Fruit fly (Drosophila melanogaster) whole organism, embryonic: Measurements from ENCODE around the gene CG5828.

ENCODE experiments used
- Asciz ChIP-seq: fragments of 200-800 bp; sonication (Bioruptor generic); optimal IDR thresholded peaks from 2 replicates; lab custom pipeline; 2017; ENCODE audit warnings: missing biosample characterization, mild to moderate bottlenecking, missing genetic modification characterization, missing genetic modification reagents
- Awh ChIP-seq: fragments of 200-800 bp; sonication (Bioruptor generic); IDR thresholded peaks from 2 replicates; pipeline ENCODE4, ENCODE4 v1.3.6; 2022; ENCODE audit warnings: missing biosample characterization, missing genetic modification characterization
- B-H1 ChIP-seq: fragments of 200-800 bp; sonication (Bioruptor generic); IDR thresholded peaks from 3 replicates; pipeline ENCODE4 v1.3.6; 2022; ENCODE audit warnings: missing biosample characterization, missing genetic modification characterization
- CG10462 ChIP-seq: fragments of 200-800 bp; sonication (Bioruptor generic); optimal IDR thresholded peaks from 2 replicates; lab custom pipeline; 2016; ENCODE audit warnings: missing biosample characterization, missing genetic modification characterization
- CG10565 ChIP-seq: fragments of 200-800 bp; sonication (Bioruptor generic); optimal IDR thresholded peaks from 3 replicates; lab custom pipeline; 2016; ENCODE audit warnings: missing biosample characterization, mild to moderate bottlenecking, missing genetic modification characterization
- CG11093 ChIP-seq: fragments of 200-800 bp; sonication (Bioruptor generic); IDR thresholded peaks from 3 replicates; pipeline ENCODE4 v1.3.6; 2022; ENCODE audit warnings: missing biosample characterization, missing genetic modification characterization
- CG11560 ChIP-seq: fragments of 200-800 bp; sonication (Bioruptor generic); IDR thresholded peaks from 3 replicates; pipeline ENCODE4 v1.3.6; 2022; ENCODE audit warnings: missing biosample characterization, missing genetic modification characterization
- CG12942 ChIP-seq: fragments of 200-800 bp; sonication (Bioruptor generic); optimal IDR thresholded peaks from 3 replicates; lab custom pipeline; 2016; ENCODE audit warnings: missing biosample characterization, missing genetic modification characterization
- CG15479 ChIP-seq: fragments of 200-800 bp; sonication (Bioruptor generic); optimal IDR thresholded peaks from 3 replicates; lab custom pipeline; 2019; ENCODE audit warnings: missing biosample characterization, mild to moderate bottlenecking, missing genetic modification characterization, moderate library complexity
- CG15601 ChIP-seq: fragments of 200-800 bp; sonication (Bioruptor generic); optimal IDR thresholded peaks from 3 replicates; lab custom pipeline; 2019; ENCODE audit warnings: missing biosample characterization, mild to moderate bottlenecking, missing genetic modification characterization, moderate library complexity
- CG1602 ChIP-seq: fragments of 200-800 bp; sonication (Bioruptor generic); optimal IDR thresholded peaks from 3 replicates; lab custom pipeline; 2016; ENCODE audit warnings: missing biosample characterization, missing genetic modification characterization
- CG1647 ChIP-seq: fragments of 200-800 bp; sonication (Bioruptor generic); optimal IDR thresholded peaks from 3 replicates; lab custom pipeline; 2016; ENCODE audit warnings: missing biosample characterization, missing genetic modification characterization
- CG30403 ChIP-seq: fragments of 200-800 bp; sonication (Bioruptor generic); optimal IDR thresholded peaks from 3 replicates; lab custom pipeline; 2016; ENCODE audit warnings: missing biosample characterization, missing genetic modification characterization
- CG31388 ChIP-seq: fragments of 200-800 bp; sonication (Bioruptor generic); optimal IDR thresholded peaks from 2 replicates; lab custom pipeline; 2016; ENCODE audit warnings: missing biosample characterization, missing genetic modification characterization
- CG32767 ChIP-seq: fragments of 200-800 bp; sonication (Bioruptor generic); IDR thresholded peaks from 2 replicates; pipeline ENCODE4 v1.3.6; 2022; ENCODE audit warnings: missing biosample characterization, missing genetic modification characterization
- CG3838 ChIP-seq: fragments of 200-800 bp; sonication (Bioruptor generic); optimal IDR thresholded peaks from 3 replicates; lab custom pipeline; 2016; ENCODE audit warnings: missing biosample characterization, missing genetic modification characterization
- CG4360 ChIP-seq: fragments of 200-800 bp; sonication (Bioruptor generic); IDR thresholded peaks from 2 replicates; pipeline ENCODE4 v1.3.6; 2022; ENCODE audit warnings: missing biosample characterization, missing genetic modification characterization
- CG6813 ChIP-seq: fragments of 200-800 bp; sonication (Bioruptor generic); optimal IDR thresholded peaks from 2 replicates; lab custom pipeline; 2017; ENCODE audit warnings: missing biosample characterization, missing genetic modification characterization, mild to moderate bottlenecking, moderate library complexity, missing genetic modification reagents
- CG6854 ChIP-seq: fragments of 200-800 bp; sonication (Bioruptor generic); optimal IDR thresholded peaks from 3 replicates; lab custom pipeline; 2017; ENCODE audit warnings: missing biosample characterization, mild to moderate bottlenecking, missing genetic modification characterization
- CG9437 ChIP-seq: fragments of 200-800 bp; sonication (Bioruptor generic); optimal IDR thresholded peaks from 2 replicates; lab custom pipeline; 2018; ENCODE audit warnings: missing biosample characterization, mild to moderate bottlenecking, missing genetic modification characterization
- CG9727 ChIP-seq: fragments of 200-800 bp; sonication (Bioruptor generic); optimal IDR thresholded peaks from 3 replicates; lab custom pipeline; 2017; ENCODE audit warnings: missing biosample characterization, mild to moderate bottlenecking, missing genetic modification characterization
- CG9797 ChIP-seq: fragments of 200-800 bp; sonication (Bioruptor generic); optimal IDR thresholded peaks from 3 replicates; lab custom pipeline; 2018; ENCODE audit warnings: missing biosample characterization, mild to moderate bottlenecking, missing genetic modification characterization
- CG9817 ChIP-seq: fragments of 200-800 bp; sonication (Bioruptor generic); optimal IDR thresholded peaks from 2 replicates; lab custom pipeline; 2018; ENCODE audit warnings: missing biosample characterization, mild to moderate bottlenecking, missing genetic modification characterization, moderate library complexity
- CoRest ChIP-seq: fragments of 200-800 bp; sonication (Bioruptor generic); optimal IDR thresholded peaks from 3 replicates; lab custom pipeline; 2018; ENCODE audit warnings: missing biosample characterization, mild to moderate bottlenecking, missing genetic modification characterization, moderate library complexity
- Dip3 ChIP-seq: fragments of 200-800 bp; sonication (Bioruptor generic); optimal IDR thresholded peaks from 3 replicates; lab custom pipeline; 2016; ENCODE audit warnings: missing biosample characterization, missing genetic modification characterization
- Fer1 ChIP-seq: fragments of 200-800 bp; sonication (Bioruptor generic); optimal IDR thresholded peaks from 2 replicates; lab custom pipeline; 2017; ENCODE audit warnings: missing biosample characterization, mild to moderate bottlenecking, missing genetic modification characterization
- Gug ChIP-seq: fragments of 200-800 bp; sonication (Bioruptor generic); IDR thresholded peaks from 4 replicates; pipeline ENCODE4 v1.3.6; 2022; ENCODE audit warnings: missing biosample characterization, missing genetic modification characterization
- HLH4C ChIP-seq: fragments of 200-800 bp; sonication (Bioruptor generic); IDR thresholded peaks from 3 replicates; pipeline ENCODE4 v1.3.6; 2022; ENCODE audit warnings: missing biosample characterization, missing genetic modification characterization; ENCODE audit not compliant: partially characterized antibody
- HmgD ChIP-seq: fragments of 200-800 bp; sonication (Bioruptor generic); optimal IDR thresholded peaks from 3 replicates; lab custom pipeline; 2016; ENCODE audit warnings: missing biosample characterization, missing genetic modification characterization
- Hr3 ChIP-seq: fragments of 200-800 bp; sonication (Bioruptor generic); optimal IDR thresholded peaks from 3 replicates; lab custom pipeline; 2016; ENCODE audit warnings: missing biosample characterization, missing genetic modification characterization
- NC2α ChIP-seq: fragments of 200-800 bp; sonication (Bioruptor generic); optimal IDR thresholded peaks from 2 replicates; lab custom pipeline; 2016; ENCODE audit warnings: missing biosample characterization, missing genetic modification characterization
- Ravus ChIP-seq: fragments of 200-800 bp; sonication (Bioruptor generic); IDR thresholded peaks from 2 replicates; pipeline ENCODE4 v1.3.6; 2022; ENCODE audit warnings: missing biosample characterization, missing genetic modification characterization
- Rfx ChIP-seq: fragments of 200-800 bp; sonication (Bioruptor generic); IDR thresholded peaks from 2 replicates; pipeline ENCODE4 v1.3.6; 2022; ENCODE audit warnings: missing biosample characterization, missing genetic modification characterization
- Rx ChIP-seq: fragments of 200-800 bp; sonication (Bioruptor generic); IDR thresholded peaks from 2 replicates; pipeline ENCODE4 v1.3.6; 2022; ENCODE audit warnings: missing biosample characterization, missing genetic modification characterization
- aop ChIP-seq: fragments of 200-800 bp; sonication (Bioruptor generic); IDR thresholded peaks from 2 replicates; pipeline ENCODE4 v1.3.6; 2022; ENCODE audit warnings: missing biosample characterization, missing genetic modification characterization
- caup ChIP-seq: fragments of 200-800 bp; sonication (Bioruptor generic); optimal IDR thresholded peaks from 3 replicates; lab custom pipeline; 2017; ENCODE audit warnings: missing biosample characterization, mild to moderate bottlenecking, missing genetic modification characterization, moderate library complexity; ENCODE audit not compliant: severe bottlenecking
- cg ChIP-seq: fragments of 200-800 bp; sonication (Bioruptor generic); optimal IDR thresholded peaks from 3 replicates; lab custom pipeline; 2019; ENCODE audit warnings: missing biosample characterization, mild to moderate bottlenecking, missing genetic modification characterization, moderate library complexity
- da ChIP-seq: fragments of 200-800 bp; sonication (Bioruptor generic); optimal IDR thresholded peaks from 2 replicates; lab custom pipeline; 2016; ENCODE audit warnings: missing biosample characterization, missing genetic modification characterization
- dimm ChIP-seq: fragments of 200-800 bp; sonication (Bioruptor generic); IDR thresholded peaks from 2 replicates; pipeline ENCODE4 v1.3.6; 2022; ENCODE audit warnings: missing biosample characterization, missing genetic modification characterization
- dm ChIP-seq: fragments of 200-800 bp; sonication (Bioruptor generic); optimal IDR thresholded peaks from 3 replicates; lab custom pipeline; 2016; ENCODE audit warnings: missing biosample characterization, missing genetic modification characterization
- dmrt11E ChIP-seq: fragments of 200-800 bp; sonication (Bioruptor generic); optimal IDR thresholded peaks from 3 replicates; lab custom pipeline; 2018; ENCODE audit warnings: missing biosample characterization, mild to moderate bottlenecking, missing genetic modification characterization, moderate library complexity
- dpn ChIP-seq, 2 experiments: fragments of 200-800 bp; sonication (Bioruptor generic); optimal IDR thresholded peaks; 3 replicates each; lab custom pipeline; 2016; ENCODE audit warnings: missing biosample characterization in 2 of 2, missing genetic modification characterization in 2 of 2
- hkb ChIP-seq, 2 experiments: fragments of 200-800 bp in 1 of 2; fragments of >200 bp in 1 of 2; sonication (Bioruptor generic) in 1 of 2; IDR thresholded peaks in 1 of 2; optimal IDR thresholded peaks in 1 of 2; 2 replicates each; pipeline versions ENCODE4 v1.3.6 to Lab custom; 2017 to 2022; ENCODE audit warnings: missing biosample characterization in 1 of 2, missing genetic modification characterization in 1 of 2
- ind ChIP-seq: fragments of 200-800 bp; sonication (Bioruptor generic); optimal IDR thresholded peaks from 3 replicates; lab custom pipeline; 2016; ENCODE audit warnings: missing biosample characterization, missing genetic modification characterization
- mirr ChIP-seq: fragments of 200-800 bp; sonication (Bioruptor generic); optimal IDR thresholded peaks from 3 replicates; lab custom pipeline; 2018; ENCODE audit warnings: missing biosample characterization, mild to moderate bottlenecking, missing genetic modification characterization
- prd ChIP-seq, 3 experiments: fragments of >200 bp in 2 of 3; fragments of 200-800 bp in 1 of 3; sonication (Bioruptor generic) in 1 of 3; optimal IDR thresholded peaks in 2 of 3; IDR thresholded peaks in 1 of 3; 2 replicates in 2 of 3; 3 replicates in 1 of 3; pipeline versions ENCODE4 v1.3.6 to Lab custom; 2017 to 2022; ENCODE audit warnings: missing biosample characterization in 1 of 3, missing genetic modification characterization in 1 of 3
- pros ChIP-seq: fragments of 200-800 bp; sonication (Bioruptor generic); optimal IDR thresholded peaks from 3 replicates; lab custom pipeline; 2019; ENCODE audit warnings: missing biosample characterization, mild to moderate bottlenecking, missing genetic modification characterization, moderate library complexity
- yki ChIP-seq: fragments of >200 bp; optimal IDR thresholded peaks from 3 replicates; lab custom pipeline; 2018
- z ChIP-seq: fragments of 200-800 bp; sonication (Bioruptor generic); IDR thresholded peaks from 3 replicates; pipeline ENCODE4 v1.3.6; 2022; ENCODE audit warnings: missing biosample characterization, missing genetic modification characterization
- zfh2 ChIP-seq: fragments of 200-800 bp; sonication (Bioruptor generic); optimal IDR thresholded peaks from 2 replicates; lab custom pipeline; 2016; ENCODE audit warnings: missing biosample characterization, missing genetic modification characterization

CG5828 gene

DNA sequence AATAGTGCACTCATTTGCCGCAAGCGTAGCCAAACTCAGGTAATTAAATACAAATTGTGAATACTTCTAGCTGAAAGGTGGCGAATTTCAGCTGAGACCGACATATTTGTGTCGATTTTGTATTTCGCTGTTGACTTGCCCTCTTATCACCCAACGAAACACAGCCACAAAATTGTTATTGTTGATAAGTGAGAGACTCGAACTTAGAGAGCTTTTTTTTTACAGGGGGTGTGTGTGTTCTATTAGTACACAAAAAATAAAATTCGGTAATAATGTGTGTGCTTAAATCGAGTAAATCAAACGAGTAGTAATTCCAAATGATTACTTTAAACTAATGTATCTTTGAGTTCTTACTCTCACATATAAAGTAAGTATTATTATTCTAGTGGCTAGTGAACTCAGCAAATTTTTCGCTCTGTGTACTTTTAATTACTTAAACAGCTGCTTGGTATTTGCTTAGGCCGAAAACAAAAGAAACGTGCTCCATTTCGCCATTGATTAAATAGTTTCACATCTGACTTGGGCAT, 32.8 kb upstream of the CG5828 start (continued):
- peak; percentile 48 for TF ChIP-seq CG9817 (tag; lab: Kevin White, UChicago)
- TF ChIP-seq CG6813 (GFP tag; lab: Kevin White, UChicago), result peak; percentile 78
- TF ChIP-seq CG9437 (GFP tag; lab: Kevin White, UChicago), result peak; percentile 49
- peak; percentile 88 for TF ChIP-seq caup
- TF ChIP-seq CG11093 (GFP tag; lab: Robert Waterston, UW), result 0 out of 3 replicates have a peak, but pooled peaks have one; percentile 32
- no peak for TF ChIP-seq dmrt11E (tag; lab: Kevin White, UChicago)
- peak; percentile 44 for TF ChIP-seq Hr3 (GFP tag; lab: Kevin White, UChicago)
- TF ChIP-seq CG10462 (GFP tag; lab: Kevin White, UChicago), result no peak
- TF ChIP-seq CG31388 (GFP tag; lab: Kevin White, UChicago), result no peak
- TF ChIP-seq zfh2 (GFP tag; lab: Kevin White, UChicago), result peak; percentile 59
- peak; percentile 55 for TF ChIP-seq CG6854 (GFP tag; lab: Kevin White, UChicago)
- TF ChIP-seq z, result peak; percentile 60; the same call in 2 of the 3 replicates
- peak; percentile 8 for TF ChIP-seq ind (GFP tag; lab: Kevin White, UChicago)
- TF ChIP-seq Fer1 (GFP tag; lab: Kevin White, UChicago), result peak; percentile 89
- TF ChIP-seq pros, result no peak
- TF ChIP-seq CG15479 (GFP tag; lab: Kevin White, UChicago), result no peak
- TF ChIP-seq mirr, result peak; percentile 69
- TF ChIP-seq NC2α (GFP tag; lab: Kevin White, UChicago), result no peak
- peak; percentile 9 for TF ChIP-seq CG3838 (GFP tag; lab: Kevin White, UChicago)
- TF ChIP-seq CG9797 (GFP tag; lab: Kevin White, UChicago), result no peak
- peak; percentile 55 for TF ChIP-seq dimm (GFP tag; lab: Robert Waterston, UW)
- TF ChIP-seq CG1602 (GFP tag; lab: Kevin White, UChicago), result peak; percentile 40
- no peak for TF ChIP-seq yki
- no peak for TF ChIP-seq hkb (optimal IDR thresholded peaks at IDR 0.05; lab: Kevin White, UChicago)
- peak; percentile 74 for TF ChIP-seq hkb (GFP tag; IDR thresholded peaks at IDR 0.05; lab: Robert Waterston, UW)
- peak; percentile 55 to 75 for TF ChIP-seq dpn (GFP tag; optimal IDR thresholded peaks at IDR 0.05; lab: Kevin White, UChicago)
- no peak for TF ChIP-seq dm
- no peak for TF ChIP-seq aop (GFP tag; lab: Robert Waterston, UW)
- TF ChIP-seq Gug (GFP tag; lab: Robert Waterston, UW), result no peak
- peak; percentile 82 for TF ChIP-seq Rfx (GFP tag; lab: Robert Waterston, UW)
- no peak for TF ChIP-seq prd (optimal IDR thresholded peaks at IDR 0.05; lab: Kevin White, UChicago)
- peak; percentile 54; the same call in 2 of the 3 replicates for TF ChIP-seq prd (GFP tag; IDR thresholded peaks at IDR 0.05; lab: Robert Waterston, UW)
- TF ChIP-seq Dip3 (GFP tag; lab: Kevin White, UChicago), result peak; percentile 77
- no peak for TF ChIP-seq CG10565 (GFP tag; lab: Kevin White, UChicago)
- peak; percentile 66 for TF ChIP-seq CG9727 (GFP tag; lab: Kevin White, UChicago)
- TF ChIP-seq CG11560 (tag; lab: Robert Waterston, UW), result peak; percentile 35; the same call in 1 of the 3 replicates
- TF ChIP-seq CG15601 (tag; lab: Kevin White, UChicago), result peak; percentile 45
- TF ChIP-seq B-H1, result peak; percentile 43; the same call in 2 of the 3 replicates
- peak; percentile 55 for TF ChIP-seq CG1647
- peak; percentile 26 for TF ChIP-seq HmgD (GFP tag; lab: Kevin White, UChicago)
- peak; percentile 30 for TF ChIP-seq cg
- TF ChIP-seq CG30403, result peak; percentile 58
- peak; percentile 33; the same call in 1 of the 2 replicates for TF ChIP-seq CG4360 (GFP tag; lab: Robert Waterston, UW)
- peak; percentile 28 for TF ChIP-seq CoRest (tag; lab: Kevin White, UChicago)
- no peak for TF ChIP-seq CG32767 (GFP tag; lab: Robert Waterston, UW)
- TF ChIP-seq Rx (GFP tag; lab: Robert Waterston, UW), result peak; percentile 58
- TF ChIP-seq Awh (GFP tag; lab: Robert Waterston, UW), result peak; percentile 73
- peak; percentile 18 for TF ChIP-seq Ravus (GFP tag; lab: Robert Waterston, UW)
- TF ChIP-seq da (GFP tag; lab: Kevin White, UChicago), result peak; percentile 51
- TF ChIP-seq CG12942 (GFP tag; lab: Kevin White, UChicago), result peak; percentile 33
- no peak for TF ChIP-seq HLH4C (GFP tag; lab: Robert Waterston, UW)
- peak; percentile 72 for TF ChIP-seq Asciz (GFP tag; lab: Kevin White, UChicago)
